Fruit fly (Drosophila melanogaster) whole organism, embryonic: ENCODE results near the gene se.

ENCODE experiments used
- B-H1 ChIP-seq: fragments of 200-800 bp; sonication (Bioruptor generic); IDR thresholded peaks from 3 replicates; pipeline ENCODE4 v1.3.6; 2022; ENCODE audit warnings: missing biosample characterization, missing genetic modification characterization
- CG12155 ChIP-seq: fragments of 200-800 bp; sonication (Bioruptor generic); optimal IDR thresholded peaks from 3 replicates; lab custom pipeline; 2016; ENCODE audit warnings: missing biosample characterization, missing genetic modification characterization
- CG12391 ChIP-seq: fragments of 200-800 bp; sonication (Bioruptor generic); optimal IDR thresholded peaks from 3 replicates; lab custom pipeline; 2018; ENCODE audit warnings: missing biosample characterization, mild to moderate bottlenecking, missing genetic modification characterization, moderate library complexity
- CG1529 ChIP-seq: fragments of 200-800 bp; sonication (Bioruptor generic); optimal IDR thresholded peaks from 3 replicates; lab custom pipeline; 2018; ENCODE audit warnings: missing biosample characterization, missing genetic modification characterization
- CG17568 ChIP-seq: fragments of 200-800 bp; sonication (Bioruptor generic); optimal IDR thresholded peaks from 2 replicates; lab custom pipeline; 2018; ENCODE audit warnings: missing biosample characterization, mild to moderate bottlenecking, missing genetic modification characterization, moderate library complexity
- CG17829 ChIP-seq: fragments of 200-800 bp; optimal IDR thresholded peaks from 2 replicates; lab custom pipeline; 2019; ENCODE audit warnings: missing biosample characterization, mild to moderate bottlenecking, missing genetic modification characterization, moderate library complexity
- CG1792 ChIP-seq: fragments of 200-800 bp; sonication (Bioruptor generic); optimal IDR thresholded peaks from 2 replicates; lab custom pipeline; 2016; ENCODE audit warnings: missing biosample characterization, missing genetic modification characterization
- CG18619 ChIP-seq: fragments of 200-800 bp; sonication (Bioruptor generic); optimal IDR thresholded peaks from 3 replicates; lab custom pipeline; 2017; ENCODE audit warnings: missing biosample characterization, mild to moderate bottlenecking, missing genetic modification characterization
- CG2129 ChIP-seq: fragments of 200-800 bp; sonication (Bioruptor generic); IDR thresholded peaks from 2 replicates; pipeline ENCODE4 v1.3.6; 2022; ENCODE audit warnings: missing biosample characterization, missing genetic modification characterization; ENCODE audit not compliant: partially characterized antibody
- CG2875 ChIP-seq: fragments of 200-800 bp; sonication (Bioruptor generic); optimal IDR thresholded peaks from 2 replicates; lab custom pipeline; 2017; ENCODE audit warnings: missing biosample characterization, mild to moderate bottlenecking, missing genetic modification characterization, missing genetic modification reagents
- CG31365 ChIP-seq: fragments of 200-800 bp; sonication (Bioruptor generic); optimal IDR thresholded peaks from 2 replicates; lab custom pipeline; 2018; ENCODE audit warnings: missing biosample characterization, mild to moderate bottlenecking, missing genetic modification characterization
- CG31441 ChIP-seq: fragments of 200-800 bp; sonication (Bioruptor generic); IDR thresholded peaks from 2 replicates; pipeline ENCODE4 v1.3.6; 2022; ENCODE audit warnings: missing biosample characterization, missing genetic modification characterization
- CG33557 ChIP-seq: fragments of 200-800 bp; sonication (Bioruptor generic); optimal IDR thresholded peaks from 2 replicates; lab custom pipeline; 2019; ENCODE audit warnings: missing biosample characterization, mild to moderate bottlenecking, missing genetic modification characterization, moderate library complexity
- CG3407 ChIP-seq: fragments of 200-800 bp; sonication (Bioruptor generic); optimal IDR thresholded peaks from 2 replicates; lab custom pipeline; 2018; ENCODE audit warnings: missing biosample characterization, mild to moderate bottlenecking, missing genetic modification characterization
- CG5245 ChIP-seq: fragments of 200-800 bp; sonication (Bioruptor generic); optimal IDR thresholded peaks from 3 replicates; lab custom pipeline; 2016; ENCODE audit warnings: missing biosample characterization, missing genetic modification characterization
- CG7963 ChIP-seq: fragments of 200-800 bp; sonication (Bioruptor generic); IDR thresholded peaks from 3 replicates; pipeline ENCODE4 v1.3.6; 2022; ENCODE audit warnings: missing biosample characterization, missing genetic modification characterization; ENCODE audit not compliant: partially characterized antibody
- CG8478 ChIP-seq: fragments of >200 bp; optimal IDR thresholded peaks from 2 replicates; lab custom pipeline; 2018
- Dip2 ChIP-seq: fragments of 200-800 bp; sonication (Bioruptor generic); IDR thresholded peaks from 2 replicates; pipeline ENCODE4 v1.3.6; 2022; ENCODE audit warnings: missing biosample characterization, missing genetic modification characterization
- ERR ChIP-seq: fragments of 200-800 bp; sonication (Bioruptor generic); optimal IDR thresholded peaks from 2 replicates; lab custom pipeline; 2016; ENCODE audit warnings: missing biosample characterization, missing genetic modification characterization
- HLH4C ChIP-seq: fragments of 200-800 bp; sonication (Bioruptor generic); IDR thresholded peaks from 3 replicates; pipeline ENCODE4 v1.3.6; 2022; ENCODE audit warnings: missing biosample characterization, missing genetic modification characterization; ENCODE audit not compliant: partially characterized antibody
- Hmr ChIP-seq: fragments of 200-800 bp; sonication (Bioruptor generic); optimal IDR thresholded peaks from 3 replicates; lab custom pipeline; 2017; ENCODE audit warnings: mild to moderate bottlenecking, missing biosample characterization, missing genetic modification reagents, missing genetic modification characterization
- Hr78 ChIP-seq, 2 experiments: fragments of 200-800 bp in 1 of 2; fragments of >200 bp in 1 of 2; sonication (Bioruptor generic) in 1 of 2; optimal IDR thresholded peaks; 2 replicates each; lab custom pipeline; 2017 to 2019; ENCODE audit warnings: missing biosample characterization in 2 of 2, missing genetic modification characterization in 2 of 2, mild to moderate bottlenecking in 1 of 2, moderate library complexity in 1 of 2
- Myb ChIP-seq: fragments of 200-800 bp; sonication (Bioruptor generic); optimal IDR thresholded peaks from 2 replicates; lab custom pipeline; 2016; ENCODE audit warnings: missing biosample characterization, missing genetic modification characterization
- Oaz ChIP-seq: fragments of 200-800 bp; sonication (Bioruptor generic); IDR thresholded peaks from 2 replicates; pipeline ENCODE4 v1.3.6; 2022; ENCODE audit warnings: missing biosample characterization, missing genetic modification characterization
- chn ChIP-seq: fragments of 200-800 bp; sonication (Bioruptor generic); optimal IDR thresholded peaks from 2 replicates; lab custom pipeline; 2016; ENCODE audit warnings: missing biosample characterization, missing genetic modification characterization
- dan ChIP-seq: fragments of 200-800 bp; sonication (Bioruptor generic); IDR thresholded peaks from 2 replicates; pipeline ENCODE4 v1.3.6; 2022; ENCODE audit warnings: missing biosample characterization, missing genetic modification characterization
- dimm ChIP-seq: fragments of 200-800 bp; sonication (Bioruptor generic); IDR thresholded peaks from 2 replicates; pipeline ENCODE4 v1.3.6; 2022; ENCODE audit warnings: missing biosample characterization, missing genetic modification characterization
- dmrt99B ChIP-seq: fragments of 200-800 bp; sonication (Bioruptor generic); optimal IDR thresholded peaks from 2 replicates; lab custom pipeline; 2018; ENCODE audit warnings: missing biosample characterization, mild to moderate bottlenecking, missing genetic modification characterization, moderate library complexity
- dpn ChIP-seq, 2 experiments: fragments of 200-800 bp; sonication (Bioruptor generic); optimal IDR thresholded peaks; 3 replicates each; lab custom pipeline; 2016; ENCODE audit warnings: missing biosample characterization in 2 of 2, missing genetic modification characterization in 2 of 2
- ems ChIP-seq: fragments of 200-800 bp; sonication (Bioruptor generic); optimal IDR thresholded peaks from 3 replicates; lab custom pipeline; 2016; ENCODE audit warnings: missing biosample characterization, missing genetic modification characterization
- ewg ChIP-seq: fragments of 200-800 bp; sonication (Bioruptor generic); optimal IDR thresholded peaks from 3 replicates; lab custom pipeline; 2017; ENCODE audit warnings: mild to moderate bottlenecking, missing biosample characterization, missing genetic modification reagents, missing genetic modification characterization
- eyg ChIP-seq: fragments of 200-800 bp; sonication (Bioruptor generic); optimal IDR thresholded peaks from 3 replicates; lab custom pipeline; 2016; ENCODE audit warnings: missing biosample characterization, missing genetic modification characterization
- gro ChIP-seq: fragments of 200-800 bp; sonication (Bioruptor generic); optimal IDR thresholded peaks from 2 replicates; lab custom pipeline; 2016; ENCODE audit warnings: missing biosample characterization, missing genetic modification characterization
- kah ChIP-seq: fragments of 200-800 bp; sonication (Bioruptor generic); optimal IDR thresholded peaks from 2 replicates; lab custom pipeline; 2018; ENCODE audit warnings: missing biosample characterization, mild to moderate bottlenecking, missing genetic modification characterization
- kni ChIP-seq: fragments of 200-800 bp; sonication (Bioruptor generic); optimal IDR thresholded peaks from 3 replicates; lab custom pipeline; 2017; ENCODE audit warnings: mild to moderate bottlenecking, missing biosample characterization, missing genetic modification reagents, missing genetic modification characterization
- knrl ChIP-seq: fragments of 200-800 bp; sonication (Bioruptor generic); IDR thresholded peaks from 3 replicates; pipeline ENCODE4 v1.3.6; 2022; ENCODE audit warnings: missing biosample characterization, missing genetic modification characterization; ENCODE audit not compliant: partially characterized antibody
- org-1 ChIP-seq: fragments of 200-800 bp; sonication (Bioruptor generic); optimal IDR thresholded peaks from 2 replicates; lab custom pipeline; 2017; ENCODE audit warnings: missing biosample characterization, missing genetic modification characterization
- otp ChIP-seq: fragments of 200-800 bp; sonication (Bioruptor generic); IDR thresholded peaks from 3 replicates; pipeline ENCODE4, ENCODE4 v1.3.6; 2022; ENCODE audit warnings: missing biosample characterization, missing genetic modification characterization
- pzg ChIP-seq: fragments of 200-800 bp; sonication (Bioruptor generic); optimal IDR thresholded peaks from 3 replicates; lab custom pipeline; 2018; ENCODE audit warnings: missing biosample characterization, mild to moderate bottlenecking, missing genetic modification characterization, moderate library complexity
- ranshi ChIP-seq: fragments of 200-800 bp; sonication (Bioruptor generic); IDR thresholded peaks from 2 replicates; pipeline ENCODE4 v1.3.6; 2022; ENCODE audit warnings: missing biosample characterization, missing genetic modification characterization
- ro ChIP-seq: fragments of 200-800 bp; sonication (Bioruptor generic); IDR thresholded peaks from 2 replicates; pipeline ENCODE4 v1.3.6; 2022; ENCODE audit warnings: missing biosample characterization, missing genetic modification characterization
- row ChIP-seq: fragments of 200-800 bp; sonication (Bioruptor generic); IDR thresholded peaks from 3 replicates; pipeline ENCODE4 v1.3.6; 2022; ENCODE audit warnings: missing biosample characterization, missing genetic modification characterization
- salm ChIP-seq: fragments of 200-800 bp; sonication (Bioruptor generic); optimal IDR thresholded peaks from 2 replicates; lab custom pipeline; 2018; ENCODE audit warnings: missing biosample characterization, mild to moderate bottlenecking, missing genetic modification characterization
- sd ChIP-seq: fragments of 200-800 bp; sonication (Bioruptor generic); optimal IDR thresholded peaks from 3 replicates; lab custom pipeline; 2018; ENCODE audit warnings: missing biosample characterization, mild to moderate bottlenecking, missing genetic modification characterization, moderate library complexity
- seq ChIP-seq: fragments of 200-800 bp; sonication (Bioruptor generic); IDR thresholded peaks from 2 replicates; pipeline ENCODE4 v1.3.6; 2022; ENCODE audit warnings: missing biosample characterization, missing genetic modification characterization
- stc ChIP-seq: fragments of 200-800 bp; sonication (Bioruptor generic); IDR thresholded peaks from 2 replicates; pipeline ENCODE4 v1.3.6; 2022; ENCODE audit warnings: missing biosample characterization, missing genetic modification characterization
- tna ChIP-seq: fragments of 200-800 bp; sonication (Bioruptor generic); IDR thresholded peaks from 2 replicates; pipeline ENCODE4 v1.3.6; 2022; ENCODE audit warnings: missing biosample characterization, missing genetic modification characterization; ENCODE audit not compliant: partially characterized antibody
- tup ChIP-seq: fragments of 200-800 bp; sonication (Bioruptor generic); optimal IDR thresholded peaks from 2 replicates; lab custom pipeline; 2016; ENCODE audit warnings: missing biosample characterization, mild to moderate bottlenecking, missing genetic modification characterization, moderate library complexity
- twi ChIP-seq: fragments of 200-800 bp; optimal IDR thresholded peaks from 2 replicates; lab custom pipeline; 2019; ENCODE audit warnings: missing biosample characterization, mild to moderate bottlenecking, missing genetic modification characterization, moderate library complexity

The se gene

dm6 chr3L:8549183-8549890, 29.0 kb downstream of the se start (continued):
- TF ChIP-seq ERR (GFP tag; lab: Kevin White, UChicago) (no peak), CG5245 (GFP tag; lab: Kevin White, UChicago) (peak; percentile 14), CG17829 (tag; lab: Kevin White, UChicago) (peak; percentile 67), CG1792 (GFP tag; lab: Kevin White, UChicago) (no peak), gro (GFP tag; lab: Kevin White, UChicago) (peak; percentile 50), dpn (GFP tag; optimal IDR thresholded peaks at IDR 0.05; lab: Kevin White, UChicago) (peak; percentile 35 to 57), seq (GFP tag; lab: Robert Waterston, UW) (peak; percentile 57), eyg (no peak), HLH4C (GFP tag; lab: Robert Waterston, UW) (no peak), ewg (GFP tag; lab: Kevin White, UChicago) (peak; percentile 12), dimm (no peak), dan (GFP tag; lab: Robert Waterston, UW) (no peak), CG2875 (GFP tag; lab: Kevin White, UChicago) (peak; percentile 57), CG31365 (tag; lab: Kevin White, UChicago) (no peak), CG7963 (GFP tag; lab: Robert Waterston, UW) (no peak), kah (GFP tag; lab: Kevin White, UChicago) (peak; percentile 61), CG33557 (peak; percentile 64), ro (GFP tag; lab: Robert Waterston, UW) (no peak), CG12155 (GFP tag; lab: Kevin White, UChicago) (no peak), tup (peak; percentile 1), CG2129 (no peak), Hmr (GFP tag; lab: Kevin White, UChicago) (peak; percentile 41), knrl (no peak), B-H1 (GFP tag; lab: Robert Waterston, UW) (no peak), twi (peak; percentile 93), ranshi (GFP tag; lab: Robert Waterston, UW) (no peak), CG17568 (GFP tag; lab: Kevin White, UChicago) (peak; percentile 39), dmrt99B (tag; lab: Kevin White, UChicago) (peak; percentile 72), tna (GFP tag; lab: Robert Waterston, UW) (no peak), pzg (no peak), CG18619 (GFP tag; lab: Kevin White, UChicago) (peak; percentile 24), CG3407 (GFP tag; lab: Kevin White, UChicago) (peak; percentile 53), sd (tag; lab: Kevin White, UChicago) (peak; percentile 85), Dip2 (GFP tag; lab: Robert Waterston, UW) (no peak), Oaz (no peak), chn (peak; percentile 22), CG31441 (peak; percentile 80), CG12391 (tag; lab: Kevin White, UChicago) (peak; percentile 56), kni (GFP tag; lab: Kevin White, UChicago) (peak; percentile 6), otp (GFP tag; lab: Robert Waterston, UW) (peak; percentile 54; the same call in 1 of the 3 replicates), Hr78 (GFP tag; optimal IDR thresholded peaks at IDR 0.05; lab: Kevin White, UChicago) (peak in 1 of 2 experiments; percentile 5), row (peak; percentile 67), stc (peak; percentile 66), Myb (GFP tag; lab: Kevin White, UChicago) (no peak), ems (peak; percentile 15), CG8478 (lab: Kevin White, UChicago) (no peak), CG1529 (GFP tag; lab: Kevin White, UChicago) (peak; percentile 60), org-1 (peak; percentile 50), salm (tag; lab: Kevin White, UChicago) (peak; percentile 18)
